Fruit fly (Drosophila melanogaster) whole organism, embryonic: ENCODE results near the gene CG14568.

Experiments used
- CG11247 ChIP-seq: fragments of 200-800 bp; sonication (Bioruptor generic); IDR thresholded peaks from 2 replicates; pipeline ENCODE4 v1.3.6; 2022; ENCODE audit warnings: missing biosample characterization, missing genetic modification characterization
- CG11398 ChIP-seq: fragments of 200-800 bp; sonication (Bioruptor generic); optimal IDR thresholded peaks from 2 replicates; lab custom pipeline; 2016; ENCODE audit warnings: missing biosample characterization, missing genetic modification characterization
- CG11504 ChIP-seq: fragments of 200-800 bp; sonication (Bioruptor generic); optimal IDR thresholded peaks from 3 replicates; lab custom pipeline; 2019; ENCODE audit warnings: missing biosample characterization, mild to moderate bottlenecking, missing genetic modification characterization, moderate library complexity
- CG11723 ChIP-seq: fragments of 200-800 bp; sonication (Bioruptor generic); optimal IDR thresholded peaks from 2 replicates; lab custom pipeline; 2017; ENCODE audit warnings: missing biosample characterization, mild to moderate bottlenecking, missing genetic modification characterization
- CG14441 ChIP-seq: fragments of 200-800 bp; sonication (Bioruptor generic); IDR thresholded peaks from 2 replicates; pipeline ENCODE4 v1.3.6; 2022; ENCODE audit warnings: missing biosample characterization, missing genetic modification characterization
- CG1603 ChIP-seq: fragments of 200-800 bp; sonication (Bioruptor generic); optimal IDR thresholded peaks from 2 replicates; lab custom pipeline; 2019; ENCODE audit warnings: missing biosample characterization, mild to moderate bottlenecking, missing genetic modification characterization, moderate library complexity
- CG16813 ChIP-seq: fragments of 200-800 bp; sonication (Bioruptor generic); IDR thresholded peaks from 3 replicates; pipeline ENCODE4 v1.3.6; 2022; ENCODE audit warnings: missing biosample characterization, missing genetic modification characterization; ENCODE audit not compliant: partially characterized antibody
- CG17359 ChIP-seq: fragments of 200-800 bp; sonication (Bioruptor generic); optimal IDR thresholded peaks from 3 replicates; lab custom pipeline; 2018; ENCODE audit warnings: missing biosample characterization, mild to moderate bottlenecking, missing genetic modification characterization, moderate library complexity
- CG2712 ChIP-seq: fragments of 200-800 bp; optimal IDR thresholded peaks from 3 replicates; lab custom pipeline; 2019; ENCODE audit warnings: missing biosample characterization, mild to moderate bottlenecking, missing genetic modification characterization, moderate library complexity
- CG31388 ChIP-seq: fragments of 200-800 bp; sonication (Bioruptor generic); optimal IDR thresholded peaks from 2 replicates; lab custom pipeline; 2016; ENCODE audit warnings: missing biosample characterization, missing genetic modification characterization
- CG3726 ChIP-seq: fragments of 200-800 bp; sonication (Bioruptor generic); IDR thresholded peaks from 3 replicates; pipeline ENCODE4, ENCODE4 v1.3.6; 2022; ENCODE audit warnings: missing biosample characterization, missing genetic modification characterization
- CG42726 ChIP-seq: fragments of 200-800 bp; sonication (Bioruptor generic); IDR thresholded peaks from 2 replicates; pipeline ENCODE4 v1.3.6; 2022; ENCODE audit warnings: missing biosample characterization, missing genetic modification characterization; ENCODE audit not compliant: partially characterized antibody
- CG4617 ChIP-seq: fragments of 200-800 bp; sonication (Bioruptor generic); optimal IDR thresholded peaks from 3 replicates; lab custom pipeline; 2016; ENCODE audit warnings: missing biosample characterization, missing genetic modification characterization, borderline replicate concordance
- CG6854 ChIP-seq: fragments of 200-800 bp; sonication (Bioruptor generic); optimal IDR thresholded peaks from 3 replicates; lab custom pipeline; 2017; ENCODE audit warnings: missing biosample characterization, mild to moderate bottlenecking, missing genetic modification characterization
- CG8089 ChIP-seq: fragments of 200-800 bp; sonication (Bioruptor generic); optimal IDR thresholded peaks from 3 replicates; lab custom pipeline; 2016; ENCODE audit warnings: missing biosample characterization, missing genetic modification characterization
- CHES-1-like ChIP-seq: fragments of 200-800 bp; sonication (Bioruptor generic); optimal IDR thresholded peaks from 2 replicates; lab custom pipeline; 2016; ENCODE audit warnings: missing biosample characterization, missing genetic modification characterization
- CkIIα-i1 ChIP-seq: fragments of 200-800 bp; sonication (Bioruptor generic); IDR thresholded peaks from 2 replicates; pipeline ENCODE4 v1.3.6; 2022; ENCODE audit warnings: missing biosample characterization, missing genetic modification characterization
- CoRest ChIP-seq: fragments of 200-800 bp; sonication (Bioruptor generic); optimal IDR thresholded peaks from 3 replicates; lab custom pipeline; 2018; ENCODE audit warnings: missing biosample characterization, mild to moderate bottlenecking, missing genetic modification characterization, moderate library complexity
- Deaf1 ChIP-seq: fragments of 200-800 bp; optimal IDR thresholded peaks from 3 replicates; lab custom pipeline; 2019; ENCODE audit warnings: missing biosample characterization, mild to moderate bottlenecking, missing genetic modification characterization, moderate library complexity
- Dll ChIP-seq: fragments of 200-800 bp; sonication (Bioruptor generic); IDR thresholded peaks from 4 replicates; pipeline ENCODE4 v1.3.6; 2022; ENCODE audit warnings: missing biosample characterization, missing genetic modification characterization; ENCODE audit not compliant: partially characterized antibody
- Fer3 ChIP-seq: fragments of 200-800 bp; sonication (Bioruptor generic); optimal IDR thresholded peaks from 2 replicates; lab custom pipeline; 2018; ENCODE audit warnings: missing biosample characterization, mild to moderate bottlenecking, missing genetic modification characterization, moderate library complexity
- Hey ChIP-seq: fragments of 200-800 bp; sonication (Bioruptor generic); optimal IDR thresholded peaks from 3 replicates; lab custom pipeline; 2018; ENCODE audit warnings: missing biosample characterization, mild to moderate bottlenecking, missing genetic modification characterization
- HmgZ ChIP-seq: fragments of 200-800 bp; sonication (Bioruptor generic); optimal IDR thresholded peaks from 2 replicates; lab custom pipeline; 2018; ENCODE audit warnings: missing biosample characterization, mild to moderate bottlenecking, missing genetic modification characterization
- Lim3 ChIP-seq: fragments of 200-800 bp; sonication (Bioruptor generic); IDR thresholded peaks from 2 replicates; pipeline ENCODE4 v1.3.6; 2022; ENCODE audit warnings: missing biosample characterization, missing genetic modification characterization
- Taf1 ChIP-seq: fragments of 200-800 bp; sonication (Bioruptor generic); IDR thresholded peaks from 2 replicates; pipeline ENCODE4 v1.3.6; 2022; ENCODE audit warnings: missing biosample characterization, missing genetic modification characterization
- Trl ChIP-seq, 3 experiments: fragments of >200 bp in 2 of 3; fragments of 200-800 bp in 1 of 3; sonication (Bioruptor generic) in 1 of 3; optimal IDR thresholded peaks; 2 replicates in 1 of 3; 3 replicates in 2 of 3; lab custom pipeline; 2016 to 2017; ENCODE audit warnings: missing biosample characterization in 1 of 3, missing genetic modification characterization in 1 of 3
- ac ChIP-seq: fragments of 200-800 bp; sonication (Bioruptor generic); optimal IDR thresholded peaks from 3 replicates; lab custom pipeline; 2017; ENCODE audit warnings: missing biosample characterization, mild to moderate bottlenecking, missing genetic modification characterization
- ara ChIP-seq: fragments of 200-800 bp; sonication (Bioruptor generic); IDR thresholded peaks from 2 replicates; pipeline ENCODE4 v1.3.6; 2022; ENCODE audit warnings: missing biosample characterization, missing genetic modification characterization
- bowl ChIP-seq: fragments of 200-800 bp; sonication (Bioruptor generic); IDR thresholded peaks from 2 replicates; pipeline ENCODE4 v1.3.6; 2022; ENCODE audit warnings: missing biosample characterization, missing genetic modification characterization
- cato ChIP-seq: fragments of 200-800 bp; sonication (Bioruptor generic); optimal IDR thresholded peaks from 2 replicates; lab custom pipeline; 2016; ENCODE audit warnings: missing biosample characterization, missing genetic modification characterization, borderline replicate concordance
- chif ChIP-seq, 2 experiments: fragments of 200-800 bp; sonication (Bioruptor generic); optimal IDR thresholded peaks; 3 replicates each; lab custom pipeline; 2016; ENCODE audit warnings: missing biosample characterization in 2 of 2, missing genetic modification characterization in 2 of 2
- chm ChIP-seq: fragments of 200-800 bp; sonication (Bioruptor generic); IDR thresholded peaks from 2 replicates; pipeline ENCODE4 v1.3.6; 2022; ENCODE audit warnings: missing biosample characterization, missing genetic modification characterization
- dysf ChIP-seq: fragments of 200-800 bp; sonication (Bioruptor generic); IDR thresholded peaks from 3 replicates; pipeline ENCODE4 v1.3.6; 2022; ENCODE audit warnings: missing biosample characterization, missing genetic modification characterization
- eve ChIP-seq, 2 experiments: fragments of >200 bp; optimal IDR thresholded peaks; 2 replicates each; lab custom pipeline; 2017; ENCODE audit warnings: missing biosample characterization in 2 of 2, missing genetic modification characterization in 2 of 2
- fd96Cb ChIP-seq: fragments of 200-800 bp; sonication (Bioruptor generic); optimal IDR thresholded peaks from 2 replicates; lab custom pipeline; 2018; ENCODE audit warnings: missing biosample characterization, mild to moderate bottlenecking, missing genetic modification characterization, moderate library complexity
- gce ChIP-seq: fragments of 200-800 bp; sonication (Bioruptor generic); IDR thresholded peaks from 3 replicates; pipeline ENCODE4 v1.3.6; 2022; ENCODE audit warnings: missing biosample characterization, missing genetic modification characterization
- gcm ChIP-seq: fragments of 200-800 bp; sonication (Bioruptor generic); optimal IDR thresholded peaks from 2 replicates; lab custom pipeline; 2019; ENCODE audit warnings: missing biosample characterization, mild to moderate bottlenecking, missing genetic modification characterization, moderate library complexity
- gt ChIP-seq: fragments of 200-800 bp; sonication (Bioruptor generic); IDR thresholded peaks from 2 replicates; pipeline ENCODE4 v1.3.6; 2022; ENCODE audit warnings: missing biosample characterization, missing genetic modification characterization
- jumu ChIP-seq: fragments of 200-800 bp; sonication (Bioruptor generic); optimal IDR thresholded peaks from 3 replicates; lab custom pipeline; 2016; ENCODE audit warnings: missing biosample characterization, missing genetic modification characterization
- nerfin-2 ChIP-seq: fragments of 200-800 bp; sonication (Bioruptor generic); IDR thresholded peaks from 2 replicates; pipeline ENCODE4 v1.3.6; 2022; ENCODE audit warnings: missing biosample characterization, missing genetic modification characterization; ENCODE audit not compliant: partially characterized antibody
- prd ChIP-seq, 3 experiments: fragments of >200 bp in 2 of 3; fragments of 200-800 bp in 1 of 3; sonication (Bioruptor generic) in 1 of 3; optimal IDR thresholded peaks in 2 of 3; IDR thresholded peaks in 1 of 3; 2 replicates in 2 of 3; 3 replicates in 1 of 3; pipeline versions ENCODE4 v1.3.6 to Lab custom; 2017 to 2022; ENCODE audit warnings: missing biosample characterization in 1 of 3, missing genetic modification characterization in 1 of 3
- psq ChIP-seq: fragments of 200-800 bp; sonication (Bioruptor generic); optimal IDR thresholded peaks from 2 replicates; lab custom pipeline; 2017; ENCODE audit warnings: missing biosample characterization, missing genetic modification characterization
- ranshi ChIP-seq: fragments of 200-800 bp; sonication (Bioruptor generic); IDR thresholded peaks from 2 replicates; pipeline ENCODE4 v1.3.6; 2022; ENCODE audit warnings: missing biosample characterization, missing genetic modification characterization
- salm ChIP-seq: fragments of 200-800 bp; sonication (Bioruptor generic); optimal IDR thresholded peaks from 2 replicates; lab custom pipeline; 2018; ENCODE audit warnings: missing biosample characterization, mild to moderate bottlenecking, missing genetic modification characterization
- sr ChIP-seq: fragments of 200-800 bp; sonication (Bioruptor generic); IDR thresholded peaks from 3 replicates; pipeline ENCODE4 v1.3.6; 2022; ENCODE audit warnings: missing biosample characterization, missing genetic modification characterization
- stc ChIP-seq: fragments of 200-800 bp; sonication (Bioruptor generic); IDR thresholded peaks from 2 replicates; pipeline ENCODE4 v1.3.6; 2022; ENCODE audit warnings: missing biosample characterization, missing genetic modification characterization
- tap ChIP-seq: fragments of 200-800 bp; optimal IDR thresholded peaks from 3 replicates; lab custom pipeline; 2019; ENCODE audit warnings: missing biosample characterization, mild to moderate bottlenecking, missing genetic modification characterization, moderate library complexity
- trem ChIP-seq: fragments of 200-800 bp; optimal IDR thresholded peaks from 3 replicates; lab custom pipeline; 2019; ENCODE audit warnings: missing biosample characterization, mild to moderate bottlenecking, missing genetic modification characterization, moderate library complexity
- wdn ChIP-seq: fragments of 200-800 bp; sonication (Bioruptor generic); IDR thresholded peaks from 2 replicates; pipeline ENCODE4 v1.3.6; 2022; ENCODE audit warnings: missing biosample characterization, missing genetic modification characterization
- yki ChIP-seq: fragments of >200 bp; optimal IDR thresholded peaks from 3 replicates; lab custom pipeline; 2018

The CG14568 gene

dm6 chr3L:21773855-21774254, 40.6 kb upstream of the CG14568 start (continued):
- TF ChIP-seq CG8089 (GFP tag; lab: Kevin White, UChicago) (no peak), CG16813 (GFP tag; lab: Robert Waterston, UW) (no peak), gt (no peak), CG11247 (GFP tag; lab: Robert Waterston, UW) (no peak), Trl (optimal IDR thresholded peaks at IDR 0.05; lab: Kevin White, UChicago) (no peak), Trl (GFP tag; optimal IDR thresholded peaks at IDR 0.05; lab: Kevin White, UChicago) (no peak), Deaf1 (tag; lab: Kevin White, UChicago) (no peak), stc (GFP tag; lab: Robert Waterston, UW) (no peak), CG42726 (0 out of 2 replicates have a peak, but pooled peaks have one; percentile 40), Fer3 (tag; lab: Kevin White, UChicago) (no peak), bowl (GFP tag; lab: Robert Waterston, UW) (no peak), sr (no peak), CG11504 (peak; percentile 65), dysf (GFP tag; lab: Robert Waterston, UW) (no peak), wdn (GFP tag; lab: Robert Waterston, UW) (no peak)

dm6 chr3L:21770328-21770727, 37.0 kb upstream of the CG14568 start, which contains the start of gene Syn1:
Gene Syn1, minus strand, starts transcription at chr3L:21770534.
- TF ChIP-seq CoRest (tag; lab: Kevin White, UChicago) (no peak), chif (GFP tag; optimal IDR thresholded peaks at IDR 0.05; lab: Kevin White, UChicago) (no peak), CG11504 (peak; percentile 99), psq (GFP tag; lab: Kevin White, UChicago) (no peak), CkIIα-i1 (GFP tag; lab: Robert Waterston, UW) (no peak), HmgZ (no peak), gcm (GFP tag; lab: Kevin White, UChicago) (no peak), CG11398 (no peak), CG42726 (no peak; the same call in 1 of the 2 replicates), cato (GFP tag; lab: Kevin White, UChicago) (no peak), ara (GFP tag; lab: Robert Waterston, UW) (no peak), nerfin-2 (GFP tag; lab: Robert Waterston, UW) (no peak), gce (GFP tag; lab: Robert Waterston, UW) (no peak), Hey (tag; lab: Kevin White, UChicago) (no peak), eve (GFP tag; optimal IDR thresholded peaks at IDR 0.05; lab: Kevin White, UChicago) (peak in 1 of 2 experiments; percentile 22), CG4617 (GFP tag; lab: Kevin White, UChicago) (no peak), fd96Cb (tag; lab: Kevin White, UChicago) (no peak), CG31388 (GFP tag; lab: Kevin White, UChicago) (no peak), CG14441 (GFP tag; lab: Robert Waterston, UW) (no peak), CG2712 (tag; lab: Kevin White, UChicago) (no peak), trem (tag; lab: Kevin White, UChicago) (no peak), Dll (GFP tag; lab: Robert Waterston, UW) (no peak), Lim3 (no peak), CG6854 (peak; percentile 15), Taf1 (GFP tag; lab: Robert Waterston, UW) (no peak), ranshi (GFP tag; lab: Robert Waterston, UW) (no peak), CG17359 (tag; lab: Kevin White, UChicago) (no peak), ac (GFP tag; lab: Kevin White, UChicago) (no peak), Deaf1 (tag; lab: Kevin White, UChicago) (no peak), CG3726 (no peak), CG1603 (tag; lab: Kevin White, UChicago) (no peak), tap (no peak), CHES-1-like (GFP tag; lab: Kevin White, UChicago) (no peak), prd (optimal IDR thresholded peaks at IDR 0.05; lab: Kevin White, UChicago) (no peak), prd (GFP tag; IDR thresholded peaks at IDR 0.05; lab: Robert Waterston, UW) (no peak), CG11723 (GFP tag; lab: Kevin White, UChicago) (no peak), chm (GFP tag; lab: Robert Waterston, UW) (no peak), yki (no peak), salm (no peak), jumu (GFP tag; lab: Kevin White, UChicago) (no peak)
